Fruit fly (Drosophila melanogaster): ENCODE data around the gene Adk2.

DNA sequence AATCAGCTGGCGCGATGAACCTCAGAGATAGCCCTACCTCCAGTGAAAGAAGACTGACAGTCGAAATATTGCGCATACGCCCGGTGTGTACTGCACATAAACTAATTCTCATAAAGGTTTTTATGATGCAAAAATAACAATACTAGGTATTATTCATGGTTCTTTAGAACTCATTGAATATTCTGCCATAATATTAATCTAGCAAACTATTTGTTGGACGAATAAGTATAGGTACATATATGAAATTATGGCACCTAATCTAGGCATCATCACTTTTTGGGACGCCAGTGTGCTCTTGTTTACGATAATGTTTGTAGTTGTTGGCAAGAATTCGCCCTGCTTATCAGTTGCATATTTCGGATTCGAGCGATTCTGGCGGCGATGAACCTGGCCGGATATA lies 761 bp downstream of the Adk2 start:
- TF ChIP-seq GATAd (GFP tag; optimal IDR thresholded peaks at IDR 0.05): no peak
- TF ChIP-seq Jra (GFP tag; optimal IDR thresholded peaks at IDR 0.05): peak; percentile 4
- no peak for TF ChIP-seq Abd-B (GFP tag; optimal IDR thresholded peaks at IDR 0.05)
- peak; percentile 53 for TF ChIP-seq dsf (GFP tag; optimal IDR thresholded peaks at IDR 0.05; ENCODE audit: borderline replicate concordance)
- TF ChIP-seq jim (GFP tag; optimal IDR thresholded peaks at IDR 0.05): no peak
- TF ChIP-seq Dfd (GFP tag; optimal IDR thresholded peaks at IDR 0.05): no peak
